Worm (Caenorhabditis elegans) whole organism, L2 larva: Measurements from ENCODE around the gene fbxa-143.

ENCODE experiments used
- Y55F3AM.14 ChIP-seq: fragments of 200-800 bp; sonication (Bioruptor generic); optimal IDR thresholded peaks from 2 replicates; lab custom pipeline; 2018; ENCODE audit warnings: mild to moderate bottlenecking, missing genetic modification characterization, missing compliant biosample characterization
- aly-2 ChIP-seq: fragments of 150-350 bp; optimal IDR thresholded peaks from 2 replicates; lab custom pipeline; 2014; ENCODE audit warnings: missing biosample characterization, missing genetic modification characterization
- egl-27 ChIP-seq: sonication (generic microtip); optimal IDR thresholded peaks from 3 replicates; lab custom pipeline; 2017; ENCODE audit warnings: missing biosample characterization, missing genetic modification reagents, missing genetic modification characterization
- lin-11 ChIP-seq: fragments of 150-350 bp; sonication (generic microtip); optimal IDR thresholded peaks from 2 replicates; lab custom pipeline; 2014; ENCODE audit warnings: missing biosample characterization, missing genetic modification characterization, inconsistent platforms, mixed read lengths
- lin-13 ChIP-seq: fragments of 150-350 bp; optimal IDR thresholded peaks from 2 replicates; lab custom pipeline; 2014; ENCODE audit warnings: missing biosample characterization, missing genetic modification reagents, missing genetic modification characterization
- lin-39 ChIP-seq: fragments of 150-350 bp; optimal IDR thresholded peaks from 2 replicates; lab custom pipeline; 2014; ENCODE audit warnings: missing biosample characterization, missing genetic modification reagents, missing genetic modification characterization
- lsy-2 ChIP-seq, 2 experiments: fragments of 150-350 bp in 1 of 2; sonication (generic microtip) in 1 of 2; optimal IDR thresholded peaks; 2 replicates each; lab custom pipeline; 2014 to 2017; ENCODE audit warnings: missing biosample characterization in 2 of 2, missing genetic modification characterization in 2 of 2
- mdl-1 ChIP-seq, 2 experiments: fragments of 150-350 bp in 1 of 2; sonication (generic microtip) in 1 of 2; optimal IDR thresholded peaks; 2 replicates each; lab custom pipeline; 2017; ENCODE audit warnings: missing biosample characterization in 2 of 2, missing genetic modification characterization in 2 of 2
- nhr-11 ChIP-seq: fragments of 150-350 bp; optimal IDR thresholded peaks from 2 replicates; lab custom pipeline; 2014; ENCODE audit warnings: missing biosample characterization, missing genetic modification characterization
- nhr-237 ChIP-seq: fragments of 150-350 bp; optimal IDR thresholded peaks from 2 replicates; lab custom pipeline; 2014; ENCODE audit warnings: missing biosample characterization, missing genetic modification characterization
- nhr-25 ChIP-seq: fragments of 150-350 bp; sonication (generic microtip); optimal IDR thresholded peaks from 3 replicates; lab custom pipeline; 2014; ENCODE audit warnings: missing biosample characterization, missing genetic modification characterization
- snpc-4 ChIP-seq: fragments of 150-350 bp; optimal IDR thresholded peaks from 2 replicates; lab custom pipeline; 2014; ENCODE audit warnings: missing biosample characterization, missing genetic modification characterization
- unc-62 ChIP-seq: fragments of 150-350 bp; optimal IDR thresholded peaks from 2 replicates; lab custom pipeline; 2014; ENCODE audit warnings: missing biosample characterization, missing genetic modification reagents, missing genetic modification characterization

DNA sequence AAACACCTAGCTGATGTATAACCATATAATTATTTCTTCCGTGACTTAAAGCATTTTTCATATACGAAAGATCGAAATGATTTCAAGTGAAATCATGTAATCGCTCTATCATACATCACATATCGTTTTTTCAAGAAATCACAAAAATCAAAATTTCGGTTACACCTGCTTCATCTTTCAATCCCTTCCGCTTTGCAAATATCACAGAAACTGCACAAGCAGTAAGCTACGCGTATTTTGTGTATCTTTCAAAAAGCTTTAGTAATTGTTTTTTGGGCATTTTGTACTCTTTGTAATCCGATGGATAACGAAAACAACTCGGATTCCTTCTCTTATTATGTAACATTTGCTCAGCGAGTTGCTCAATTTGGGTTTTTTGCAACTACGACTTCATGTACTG is 11.9 kb downstream of the fbxa-143 start, which contains the start of gene str-25:
- TF ChIP-seq lsy-2 (tag; optimal IDR thresholded peaks at IDR 0.05; lab: Kevin White, UChicago) (no peak), nhr-237 (tag; lab: Kevin White, UChicago) (no peak), unc-62 (GFP tag; lab: Kevin White, UChicago) (no peak), egl-27 (tag; lab: Kevin White, UChicago) (no peak), lin-11 (tag; lab: Kevin White, UChicago) (no peak), mdl-1 (tag; optimal IDR thresholded peaks at IDR 0.05; lab: Kevin White, UChicago) (no peak), lin-13 (GFP tag; lab: Kevin White, UChicago) (no peak), lin-39 (tag; lab: Kevin White, UChicago) (no peak), aly-2 (tag; lab: Kevin White, UChicago) (no peak), Y55F3AM.14 (GFP tag; lab: Kevin White, UChicago) (no peak), nhr-11 (no peak), snpc-4 (tag; lab: Kevin White, UChicago) (no peak), nhr-25 (tag; lab: Kevin White, UChicago) (no peak)
